Fruit fly (Drosophila melanogaster) whole organism, wandering third instar larva: ENCODE results near the gene CG34148.
A peak's percentile ranks its signal among the peaks of the same experiment; 100 is the strongest.

Experiments
- Abd-B ChIP-seq: fragments of >200 bp; optimal IDR thresholded peaks from 2 replicates; lab custom pipeline; 2017; ENCODE audit warnings: missing biosample characterization, missing genetic modification characterization
- CG9705 ChIP-seq: fragments of 200-800 bp; sonication (Bioruptor generic); optimal IDR thresholded peaks from 2 replicates; lab custom pipeline; 2018; ENCODE audit warnings: missing biosample characterization, mild to moderate bottlenecking, missing genetic modification characterization
- Dfd ChIP-seq: fragments of >200 bp; optimal IDR thresholded peaks from 2 replicates; lab custom pipeline; 2017; ENCODE audit warnings: missing biosample characterization, missing genetic modification characterization
- HLH106 ChIP-seq: fragments of 200-800 bp; optimal IDR thresholded peaks from 3 replicates; lab custom pipeline; 2019; ENCODE audit warnings: missing biosample characterization, mild to moderate bottlenecking, missing genetic modification characterization, moderate library complexity
- Myc ChIP-seq: fragments of >200 bp; optimal IDR thresholded peaks from 2 replicates; lab custom pipeline; 2017
- OdsH ChIP-seq: fragments of 200-800 bp; sonication (Bioruptor generic); optimal IDR thresholded peaks from 2 replicates; lab custom pipeline; 2016; ENCODE audit warnings: missing biosample characterization, mild to moderate bottlenecking, missing genetic modification characterization
- Rel ChIP-seq, 2 experiments: fragments of 200-800 bp; sonication (Bioruptor generic) in 1 of 2; optimal IDR thresholded peaks; 2 replicates in 1 of 2; 3 replicates in 1 of 2; lab custom pipeline; 2016 to 2019; ENCODE audit warnings: mild to moderate bottlenecking in 2 of 2, missing biosample characterization in 2 of 2, missing genetic modification characterization in 2 of 2, moderate library complexity in 1 of 2
- Sp1 ChIP-seq: fragments of 200-800 bp; sonication (Bioruptor generic); optimal IDR thresholded peaks from 3 replicates; lab custom pipeline; 2019; ENCODE audit warnings: missing biosample characterization, mild to moderate bottlenecking, missing genetic modification characterization, moderate library complexity
- ey ChIP-seq: fragments of 200-800 bp; sonication (Bioruptor generic); optimal IDR thresholded peaks from 2 replicates; lab custom pipeline; 2016; ENCODE audit warnings: missing biosample characterization, missing genetic modification characterization
- lola ChIP-seq: fragments of >200 bp; optimal IDR thresholded peaks from 2 replicates; lab custom pipeline; 2017; ENCODE audit warnings: missing biosample characterization, missing genetic modification characterization
- psq ChIP-seq: fragments of 200-800 bp; sonication (Bioruptor generic); optimal IDR thresholded peaks from 3 replicates; lab custom pipeline; 2017; ENCODE audit warnings: missing biosample characterization, mild to moderate bottlenecking, missing genetic modification characterization, moderate library complexity
- rgr ChIP-seq: fragments of 200-800 bp; sonication (Bioruptor generic); optimal IDR thresholded peaks from 3 replicates; lab custom pipeline; 2016; ENCODE audit warnings: missing biosample characterization, mild to moderate bottlenecking, missing genetic modification characterization

dm6 chr3R:21887588-21888007, 9.1 kb upstream of the CG34148 start:
- TF ChIP-seq Dfd (no peak), Myc (lab: Kevin White, UChicago) (no peak), OdsH (GFP tag; lab: Kevin White, UChicago) (no peak), psq (GFP tag; lab: Kevin White, UChicago) (no peak), lola (GFP tag; lab: Kevin White, UChicago) (no peak), HLH106 (tag; lab: Kevin White, UChicago) (peak; percentile 37), Rel (GFP tag; optimal IDR thresholded peaks at IDR 0.05; lab: Kevin White, UChicago) (no peak), Rel (tag; optimal IDR thresholded peaks at IDR 0.05; lab: Kevin White, UChicago) (no peak), Sp1 (GFP tag; lab: Kevin White, UChicago) (no peak), CG9705 (no peak), Abd-B (GFP tag; lab: Kevin White, UChicago) (no peak), ey (GFP tag; lab: Kevin White, UChicago) (peak; percentile 33), rgr (GFP tag; lab: Kevin White, UChicago) (peak; percentile 16)
